Worm (Caenorhabditis elegans) whole organism, L2 larva: ENCODE results near the gene mig-6.

Source experiments
- C34F6.9 ChIP-seq: fragments of 150-350 bp; optimal IDR thresholded peaks from 2 replicates; lab custom pipeline; 2014; ENCODE audit warnings: missing biosample characterization, missing genetic modification characterization
- F13H6.1 ChIP-seq: sonication (generic microtip); optimal IDR thresholded peaks from 2 replicates; lab custom pipeline; 2016; ENCODE audit warnings: missing genetic modification characterization, missing compliant biosample characterization
- Y55F3AM.14 ChIP-seq: fragments of 200-800 bp; sonication (Bioruptor generic); optimal IDR thresholded peaks from 2 replicates; lab custom pipeline; 2018; ENCODE audit warnings: mild to moderate bottlenecking, missing genetic modification characterization, missing compliant biosample characterization
- ZK546.5 ChIP-seq: sonication (generic microtip); optimal IDR thresholded peaks from 2 replicates; lab custom pipeline; 2017; ENCODE audit warnings: missing biosample characterization, missing genetic modification characterization
- aly-2 ChIP-seq: fragments of 150-350 bp; optimal IDR thresholded peaks from 2 replicates; lab custom pipeline; 2014; ENCODE audit warnings: missing biosample characterization, missing genetic modification characterization
- ama-1 ChIP-seq: fragments of 150-350 bp; optimal IDR thresholded peaks from 2 replicates; lab custom pipeline; 2018; ENCODE audit warnings: inconsistent platforms
- blmp-1 ChIP-seq: sonication (generic microtip); optimal IDR thresholded peaks from 2 replicates; lab custom pipeline; 2017; ENCODE audit warnings: missing genetic modification characterization, mild to moderate bottlenecking, missing compliant biosample characterization, antibody characterized with exemption, moderate library complexity; ENCODE audit not compliant: insufficient read depth
- ceh-16 ChIP-seq: fragments of 150-350 bp; optimal IDR thresholded peaks from 2 replicates; lab custom pipeline; 2014; ENCODE audit warnings: missing biosample characterization, missing genetic modification characterization
- ceh-82 ChIP-seq: fragments of 150-350 bp; optimal IDR thresholded peaks from 2 replicates; lab custom pipeline; 2014; ENCODE audit warnings: missing biosample characterization, missing genetic modification characterization
- crh-2 ChIP-seq: sonication (generic microtip); optimal IDR thresholded peaks from 2 replicates; lab custom pipeline; 2017; ENCODE audit warnings: missing biosample characterization, missing genetic modification characterization
- elt-1 ChIP-seq: fragments of 150-350 bp; optimal IDR thresholded peaks from 2 replicates; lab custom pipeline; 2014; ENCODE audit warnings: missing biosample characterization, missing genetic modification characterization
- fos-1 ChIP-seq: fragments of 150-350 bp; optimal IDR thresholded peaks from 2 replicates; lab custom pipeline; 2014; ENCODE audit warnings: missing biosample characterization, missing genetic modification characterization
- lin-11 ChIP-seq: fragments of 150-350 bp; sonication (generic microtip); optimal IDR thresholded peaks from 2 replicates; lab custom pipeline; 2014; ENCODE audit warnings: missing biosample characterization, missing genetic modification characterization, inconsistent platforms, mixed read lengths
- lin-13 ChIP-seq: fragments of 150-350 bp; optimal IDR thresholded peaks from 2 replicates; lab custom pipeline; 2014; ENCODE audit warnings: missing biosample characterization, missing genetic modification reagents, missing genetic modification characterization
- lin-39 ChIP-seq: fragments of 150-350 bp; optimal IDR thresholded peaks from 2 replicates; lab custom pipeline; 2014; ENCODE audit warnings: missing biosample characterization, missing genetic modification reagents, missing genetic modification characterization
- mdl-1 ChIP-seq, 2 experiments: fragments of 150-350 bp in 1 of 2; sonication (generic microtip) in 1 of 2; optimal IDR thresholded peaks; 2 replicates each; lab custom pipeline; 2017; ENCODE audit warnings: missing biosample characterization in 2 of 2, missing genetic modification characterization in 2 of 2
- nhr-11 ChIP-seq: fragments of 150-350 bp; optimal IDR thresholded peaks from 2 replicates; lab custom pipeline; 2014; ENCODE audit warnings: missing biosample characterization, missing genetic modification characterization
- nhr-12 ChIP-seq: fragments of 150-350 bp; optimal IDR thresholded peaks from 2 replicates; lab custom pipeline; 2014; ENCODE audit warnings: missing biosample characterization, missing genetic modification characterization
- nhr-129 ChIP-seq: fragments of 150-350 bp; optimal IDR thresholded peaks from 2 replicates; lab custom pipeline; 2014; ENCODE audit warnings: missing biosample characterization, missing genetic modification characterization
- nhr-21 ChIP-seq: fragments of 150-350 bp; optimal IDR thresholded peaks from 2 replicates; lab custom pipeline; 2014; ENCODE audit warnings: missing biosample characterization, missing genetic modification characterization
- nhr-237 ChIP-seq: fragments of 150-350 bp; optimal IDR thresholded peaks from 2 replicates; lab custom pipeline; 2014; ENCODE audit warnings: missing biosample characterization, missing genetic modification characterization
- nhr-25 ChIP-seq: fragments of 150-350 bp; sonication (generic microtip); optimal IDR thresholded peaks from 3 replicates; lab custom pipeline; 2014; ENCODE audit warnings: missing biosample characterization, missing genetic modification characterization
- nhr-6 ChIP-seq: fragments of 150-350 bp; optimal IDR thresholded peaks from 2 replicates; lab custom pipeline; 2014; ENCODE audit warnings: missing biosample characterization, missing genetic modification characterization
- peb-1 ChIP-seq: fragments of 150-350 bp; optimal IDR thresholded peaks from 2 replicates; lab custom pipeline; 2014; ENCODE audit warnings: missing biosample characterization, missing genetic modification characterization
- sem-4 ChIP-seq: fragments of 150-350 bp; optimal IDR thresholded peaks from 2 replicates; lab custom pipeline; 2014; ENCODE audit warnings: missing biosample characterization, missing genetic modification reagents, missing genetic modification characterization
- skn-1 ChIP-seq: sonication (generic microtip); optimal IDR thresholded peaks from 2 replicates; lab custom pipeline; 2017; ENCODE audit warnings: missing biosample characterization, missing genetic modification characterization
- sma-3 ChIP-seq: sonication (generic microtip); optimal IDR thresholded peaks from 2 replicates; lab custom pipeline; 2016; ENCODE audit warnings: missing genetic modification reagents, missing genetic modification characterization, missing compliant biosample characterization
- sma-9 ChIP-seq, 2 experiments: fragments of 150-350 bp in 1 of 2; sonication (generic microtip) in 1 of 2; optimal IDR thresholded peaks; 2 replicates each; lab custom pipeline; 2014 to 2016; ENCODE audit warnings: missing genetic modification characterization in 2 of 2, mild to moderate bottlenecking in 1 of 2, missing biosample characterization in 1 of 2, missing compliant biosample characterization in 1 of 2, missing genetic modification reagents in 1 of 2, moderate library complexity in 1 of 2
- snpc-4 ChIP-seq: fragments of 150-350 bp; optimal IDR thresholded peaks from 2 replicates; lab custom pipeline; 2014; ENCODE audit warnings: missing biosample characterization, missing genetic modification characterization
- unc-39 ChIP-seq: fragments of 150-350 bp; optimal IDR thresholded peaks from 2 replicates; lab custom pipeline; 2014; ENCODE audit warnings: missing biosample characterization, missing genetic modification characterization
- unc-62 ChIP-seq: fragments of 150-350 bp; optimal IDR thresholded peaks from 2 replicates; lab custom pipeline; 2014; ENCODE audit warnings: missing biosample characterization, missing genetic modification reagents, missing genetic modification characterization
- ztf-1 ChIP-seq: fragments of 200-800 bp; sonication (Bioruptor generic); conservative IDR thresholded peaks from 2 replicates; pipeline ENCODE4 v1.3.6; 2022; ENCODE audit warnings: missing genetic modification characterization, missing compliant biosample characterization
- ztf-4 ChIP-seq: fragments of 150-350 bp; optimal IDR thresholded peaks from 2 replicates; lab custom pipeline; 2014; ENCODE audit warnings: missing biosample characterization, missing genetic modification characterization

Gene mig-6

ce11 chrV:7854603-7855002, 27.6 kb downstream of the mig-6 start, which contains the start of the genes C37C3.9 and C37C3.18 (continued):
- TF ChIP-seq lin-39 (tag; lab: Kevin White, UChicago) = no peak
- TF ChIP-seq nhr-129 = peak; percentile 92
- TF ChIP-seq nhr-11 = no peak
- no peak for TF ChIP-seq nhr-12 (tag; lab: Kevin White, UChicago)
- no peak for TF ChIP-seq elt-1 (tag; lab: Kevin White, UChicago)
- TF ChIP-seq unc-62 (GFP tag; lab: Kevin White, UChicago) = no peak
- TF ChIP-seq F13H6.1 (tag; lab: Kevin White, UChicago) = peak; percentile 79
- peak; percentile 66 for TF ChIP-seq lin-13
- TF ChIP-seq peb-1 (tag; lab: Kevin White, UChicago) = no peak
- TF ChIP-seq blmp-1 (tag; lab: Kevin White, UChicago) = peak; percentile 65
- TF ChIP-seq nhr-21 (tag; lab: Kevin White, UChicago) = peak; percentile 79
- peak; percentile 88 for TF ChIP-seq snpc-4 (tag; lab: Kevin White, UChicago)
- no peak for TF ChIP-seq ceh-82

- peak; percentile 5 for TF ChIP-seq ama-1 (lab: Kevin White, UChicago)
- TF ChIP-seq Y55F3AM.14 (GFP tag; lab: Kevin White, UChicago) = peak; percentile 37
- TF ChIP-seq lin-11 (tag; lab: Kevin White, UChicago) = no peak
- TF ChIP-seq sma-3 (GFP tag; lab: Kevin White, UChicago) = no peak
- TF ChIP-seq, all 48 proteins: peak for 2
Observed at ce11 chrV:7855382-7855994, 28.5 kb downstream of the mig-6 start, which contains the start of gene C37C3.2. Gene C37C3.2 (plus strand): TSS chrV:7855944.

- TF ChIP-seq Y55F3AM.14 (GFP tag; lab: Kevin White, UChicago) (no peak), aly-2 (tag; lab: Kevin White, UChicago) (no peak), ztf-1 (GFP tag; lab: Robert Waterston, UW) (no peak), C34F6.9 (no peak), sma-3 (GFP tag; lab: Kevin White, UChicago) (no peak), unc-39 (tag; lab: Kevin White, UChicago) (no peak), sma-9 (GFP tag; optimal IDR thresholded peaks at IDR 0.05; lab: Kevin White, UChicago) (no peak), sma-9 (tag; optimal IDR thresholded peaks at IDR 0.05; lab: Kevin White, UChicago) (no peak), nhr-237 (tag; lab: Kevin White, UChicago) (no peak), mdl-1 (tag; optimal IDR thresholded peaks at IDR 0.05; lab: Kevin White, UChicago) (no peak), snpc-4 (tag; lab: Kevin White, UChicago) (no peak), skn-1 (no peak), sem-4 (tag; lab: Kevin White, UChicago) (no peak), ceh-16 (tag; lab: Kevin White, UChicago) (no peak), ZK546.5 (tag; lab: Kevin White, UChicago) (no peak)
Observed at ce11 chrV:7856641-7857040, 29.6 kb downstream of the mig-6 start.

DNA sequence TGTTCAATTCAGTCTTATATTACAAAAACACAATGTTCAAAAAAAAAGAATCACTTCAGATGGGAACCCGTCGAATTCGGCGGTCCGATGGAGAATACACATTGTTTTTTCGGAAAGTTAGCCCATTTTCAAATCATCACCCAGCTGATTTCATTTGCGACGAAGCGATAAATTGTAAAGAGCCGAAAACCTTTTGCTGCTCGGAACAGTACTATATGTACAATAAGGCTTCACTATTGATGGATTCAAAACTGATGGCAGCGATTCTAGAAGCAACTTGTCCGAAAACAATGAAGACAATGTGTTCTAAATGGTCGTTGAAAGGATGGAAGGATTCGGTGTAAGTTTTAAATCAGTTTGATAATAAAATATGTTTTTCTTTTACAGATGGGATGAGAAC, 30.9 kb downstream of the mig-6 start, which contains the start of gene C37C3.1:
Gene C37C3.1 (plus strand): TSS at position 33 of the 400 bp plus-strand sequence.
- no peak for TF ChIP-seq ZK546.5 (tag; lab: Kevin White, UChicago)
- no peak for TF ChIP-seq F13H6.1 (tag; lab: Kevin White, UChicago)
- no peak for TF ChIP-seq nhr-129
- TF ChIP-seq ztf-4 (tag; lab: Kevin White, UChicago) = no peak
- peak; percentile 23 for TF ChIP-seq crh-2 (tag; lab: Kevin White, UChicago)
- no peak for TF ChIP-seq lin-39 (tag; lab: Kevin White, UChicago)
- no peak for TF ChIP-seq fos-1 (tag; lab: Kevin White, UChicago)
- TF ChIP-seq nhr-6 (tag; lab: Kevin White, UChicago) = no peak
- peak; percentile 37 for TF ChIP-seq sma-3 (GFP tag; lab: Kevin White, UChicago)
- TF ChIP-seq ztf-1 (GFP tag; lab: Robert Waterston, UW) = no peak
- TF ChIP-seq nhr-21 (tag; lab: Kevin White, UChicago) = peak; percentile 40
- peak; percentile 3 for TF ChIP-seq nhr-25 (tag; lab: Kevin White, UChicago)
- peak; percentile 5 for TF ChIP-seq sma-9 (GFP tag; optimal IDR thresholded peaks at IDR 0.05; lab: Kevin White, UChicago)
- TF ChIP-seq sma-9 (tag; optimal IDR thresholded peaks at IDR 0.05; lab: Kevin White, UChicago) = no peak
- peak; percentile 8 for TF ChIP-seq ama-1 (lab: Kevin White, UChicago)
